Fruit fly (Drosophila melanogaster) whole organism, wandering third instar larva: Measurements from ENCODE around the gene CG42815.

ENCODE experiments used
- Dfd ChIP-seq: fragments of >200 bp; optimal IDR thresholded peaks from 2 replicates; lab custom pipeline; 2017; ENCODE audit warnings: missing biosample characterization, missing genetic modification characterization
- HLH106 ChIP-seq: fragments of 200-800 bp; optimal IDR thresholded peaks from 3 replicates; lab custom pipeline; 2019; ENCODE audit warnings: missing biosample characterization, mild to moderate bottlenecking, missing genetic modification characterization, moderate library complexity
- Hr78 ChIP-seq: fragments of >200 bp; optimal IDR thresholded peaks from 2 replicates; lab custom pipeline; 2017; ENCODE audit warnings: missing biosample characterization, missing genetic modification characterization
- Myc ChIP-seq: fragments of >200 bp; optimal IDR thresholded peaks from 2 replicates; lab custom pipeline; 2017
- foxo ChIP-seq, 2 experiments: fragments of 200-800 bp; sonication (Bioruptor generic); optimal IDR thresholded peaks; 2 replicates in 1 of 2; 3 replicates in 1 of 2; lab custom pipeline; 2016 to 2017; ENCODE audit warnings: missing biosample characterization in 2 of 2, missing genetic modification characterization in 2 of 2
- lola ChIP-seq: fragments of >200 bp; optimal IDR thresholded peaks from 2 replicates; lab custom pipeline; 2017; ENCODE audit warnings: missing biosample characterization, missing genetic modification characterization
- psq ChIP-seq: fragments of 200-800 bp; sonication (Bioruptor generic); optimal IDR thresholded peaks from 3 replicates; lab custom pipeline; 2017; ENCODE audit warnings: missing biosample characterization, mild to moderate bottlenecking, missing genetic modification characterization, moderate library complexity

dm6 chr3L:17759072-17759747 is 32.1 kb downstream of the CG42815 start, which contains the start of gene CG32181:
- TF ChIP-seq foxo (GFP tag; optimal IDR thresholded peaks at IDR 0.05; lab: Kevin White, UChicago), result no peak
- TF ChIP-seq Myc (lab: Kevin White, UChicago), result no peak
- TF ChIP-seq lola, result no peak
- TF ChIP-seq psq (GFP tag; lab: Kevin White, UChicago), result no peak
- TF ChIP-seq HLH106, result no peak
- no peak for TF ChIP-seq Hr78
- TF ChIP-seq Dfd, result no peak
